Worm (Caenorhabditis elegans): Measurements from ENCODE around the gene Y43F8B.17.

Y43F8B.17 gene

ce11 chrV:19477302-19477701 lies 7.2 kb upstream of the Y43F8B.17 start:
- TF ChIP-seq him-1 (tag; optimal IDR thresholded peaks at IDR 0.05) (no peak), W03F9.2 (tag; optimal IDR thresholded peaks at IDR 0.05) (no peak), dao-5 (tag; optimal IDR thresholded peaks at IDR 0.05) (no peak)

ce11 chrV:19477852-19478251 lies 6.7 kb upstream of the Y43F8B.17 start, which contains the start of gene Y43F8B.9:
Y43F8B.9 (plus strand) TSS chrV:19478152.
- TF ChIP-seq him-1 (tag; optimal IDR thresholded peaks at IDR 0.05) (no peak), W03F9.2 (tag; optimal IDR thresholded peaks at IDR 0.05) (no peak), dao-5 (tag; optimal IDR thresholded peaks at IDR 0.05) (no peak)

ce11 chrV:19482535-19482934 lies 2.0 kb upstream of the Y43F8B.17 start, which contains the start of gene Y43F8B.22:
Y43F8B.22 (plus strand) TSS chrV:19482835.
- TF ChIP-seq dao-5 (tag; optimal IDR thresholded peaks at IDR 0.05), result no peak
- no peak for TF ChIP-seq him-1 (tag; optimal IDR thresholded peaks at IDR 0.05)
- TF ChIP-seq W03F9.2 (tag; optimal IDR thresholded peaks at IDR 0.05), result no peak

ce11 chrV:19485261-19485660 lies 740 bp downstream of the Y43F8B.17 start, which contains the start of gene Y43F8B.28:
Y43F8B.28 (plus strand) TSS chrV:19485319.
- TF ChIP-seq him-1 (tag; optimal IDR thresholded peaks at IDR 0.05), result no peak
- no peak for TF ChIP-seq dao-5 (tag; optimal IDR thresholded peaks at IDR 0.05)
- TF ChIP-seq W03F9.2 (tag; optimal IDR thresholded peaks at IDR 0.05), result no peak

- TF ChIP-seq dao-5 (tag; optimal IDR thresholded peaks at IDR 0.05), result no peak
- no peak for TF ChIP-seq W03F9.2 (tag; optimal IDR thresholded peaks at IDR 0.05)
- TF ChIP-seq him-1 (tag; optimal IDR thresholded peaks at IDR 0.05), result no peak
These were observed 1.2 kb downstream of the Y43F8B.17 start, which contains the start of gene Y43F8B.18 for ce11 chrV:19485690-19486089. Y43F8B.18 (plus strand) TSS chrV:19485990.

- no peak for TF ChIP-seq dao-5 (tag; optimal IDR thresholded peaks at IDR 0.05)
These were observed 5.9 kb downstream of the Y43F8B.17 start, which contains the start of gene Y43F8B.7 for ce11 chrV:19490461-19490860. Y43F8B.7 (plus strand) TSS chrV:19490761.

- no peak for TF ChIP-seq dao-5 (tag; optimal IDR thresholded peaks at IDR 0.05)
- TF ChIP-seq him-1 (tag; optimal IDR thresholded peaks at IDR 0.05), result no peak
- TF ChIP-seq W03F9.2 (tag; optimal IDR thresholded peaks at IDR 0.05), result no peak
These were observed 6.8 kb downstream of the Y43F8B.17 start, which contains the start of gene Y43F8B.29 for ce11 chrV:19491302-19491701. Y43F8B.29 (plus strand) TSS chrV:19491602.

- TF ChIP-seq dao-5 (tag; optimal IDR thresholded peaks at IDR 0.05) (no peak), W03F9.2 (tag; optimal IDR thresholded peaks at IDR 0.05) (no peak), him-1 (tag; optimal IDR thresholded peaks at IDR 0.05) (no peak)
These were observed 10.6 kb downstream of the Y43F8B.17 start for ce11 chrV:19495145-19495544.

ce11 chrV:19495587-19495986 lies 11.1 kb downstream of the Y43F8B.17 start, which contains the start of gene scl-21:
scl-21 (minus strand) TSS chrV:19495687.
- TF ChIP-seq him-1 (tag; optimal IDR thresholded peaks at IDR 0.05) (no peak), W03F9.2 (tag; optimal IDR thresholded peaks at IDR 0.05) (no peak), dao-5 (tag; optimal IDR thresholded peaks at IDR 0.05) (no peak)

- no peak for TF ChIP-seq dao-5 (tag; optimal IDR thresholded peaks at IDR 0.05)
- no peak for TF ChIP-seq him-1 (tag; optimal IDR thresholded peaks at IDR 0.05)
- TF ChIP-seq W03F9.2 (tag; optimal IDR thresholded peaks at IDR 0.05), result no peak
These were observed 12.6 kb downstream of the Y43F8B.17 start for ce11 chrV:19497087-19497486.

ce11 chrV:19501389-19501788 lies 16.9 kb downstream of the Y43F8B.17 start:
- TF ChIP-seq him-1 (tag; optimal IDR thresholded peaks at IDR 0.05) (no peak), W03F9.2 (tag; optimal IDR thresholded peaks at IDR 0.05) (no peak), dao-5 (tag; optimal IDR thresholded peaks at IDR 0.05) (no peak)

- TF ChIP-seq W03F9.2 (tag; optimal IDR thresholded peaks at IDR 0.05) (no peak), him-1 (tag; optimal IDR thresholded peaks at IDR 0.05) (no peak), dao-5 (tag; optimal IDR thresholded peaks at IDR 0.05) (no peak)
These were observed 18.1 kb downstream of the Y43F8B.17 start, which contains the start of gene Y43F8B.3 for ce11 chrV:19502579-19503151. Y43F8B.3 (plus strand) TSS chrV:19503101.

- TF ChIP-seq W03F9.2 (tag; optimal IDR thresholded peaks at IDR 0.05) (no peak), him-1 (tag; optimal IDR thresholded peaks at IDR 0.05) (no peak), dao-5 (tag; optimal IDR thresholded peaks at IDR 0.05) (no peak)
These were observed 24.5 kb downstream of the Y43F8B.17 start for ce11 chrV:19509061-19509460.

ce11 chrV:19510352-19510751 lies 25.8 kb downstream of the Y43F8B.17 start:
- TF ChIP-seq dao-5 (tag; optimal IDR thresholded peaks at IDR 0.05) (no peak), W03F9.2 (tag; optimal IDR thresholded peaks at IDR 0.05) (no peak), him-1 (tag; optimal IDR thresholded peaks at IDR 0.05) (no peak)

ce11 chrV:19510925-19511324 lies 26.4 kb downstream of the Y43F8B.17 start:
- TF ChIP-seq W03F9.2 (tag; optimal IDR thresholded peaks at IDR 0.05) (no peak), him-1 (tag; optimal IDR thresholded peaks at IDR 0.05) (no peak), dao-5 (tag; optimal IDR thresholded peaks at IDR 0.05) (no peak)

Data from whole organism, L4/young adult.